Fruit fly (Drosophila melanogaster) whole organism, embryonic: Measurements from ENCODE around the gene CG12010.

Experiments
- Antp ChIP-seq: fragments of 200-800 bp; sonication (Bioruptor generic); optimal IDR thresholded peaks from 3 replicates; lab custom pipeline; 2016; ENCODE audit warnings: missing biosample characterization, missing genetic modification characterization
- CG10209 ChIP-seq: fragments of 200-800 bp; sonication (Bioruptor generic); optimal IDR thresholded peaks from 3 replicates; lab custom pipeline; 2017; ENCODE audit warnings: missing biosample characterization, mild to moderate bottlenecking, missing genetic modification characterization, missing genetic modification reagents
- CG10321 ChIP-seq: fragments of 200-800 bp; sonication (Bioruptor generic); IDR thresholded peaks from 2 replicates; pipeline ENCODE4 v1.3.6; 2022; ENCODE audit warnings: missing biosample characterization, missing genetic modification characterization
- CG10462 ChIP-seq: fragments of 200-800 bp; sonication (Bioruptor generic); optimal IDR thresholded peaks from 2 replicates; lab custom pipeline; 2016; ENCODE audit warnings: missing biosample characterization, missing genetic modification characterization
- CG16813 ChIP-seq: fragments of 200-800 bp; sonication (Bioruptor generic); IDR thresholded peaks from 3 replicates; pipeline ENCODE4 v1.3.6; 2022; ENCODE audit warnings: missing biosample characterization, missing genetic modification characterization; ENCODE audit not compliant: partially characterized antibody
- CG17361 ChIP-seq: fragments of 200-800 bp; sonication (Bioruptor generic); IDR thresholded peaks from 3 replicates; pipeline ENCODE4 v1.3.6; 2022; ENCODE audit warnings: missing biosample characterization, missing genetic modification characterization
- CG17829 ChIP-seq: fragments of 200-800 bp; optimal IDR thresholded peaks from 2 replicates; lab custom pipeline; 2019; ENCODE audit warnings: missing biosample characterization, mild to moderate bottlenecking, missing genetic modification characterization, moderate library complexity
- CG2129 ChIP-seq: fragments of 200-800 bp; sonication (Bioruptor generic); IDR thresholded peaks from 2 replicates; pipeline ENCODE4 v1.3.6; 2022; ENCODE audit warnings: missing biosample characterization, missing genetic modification characterization; ENCODE audit not compliant: partially characterized antibody
- CG3065 ChIP-seq: fragments of 200-800 bp; sonication (Bioruptor generic); optimal IDR thresholded peaks from 2 replicates; lab custom pipeline; 2016; ENCODE audit warnings: missing biosample characterization, missing genetic modification characterization
- CG31388 ChIP-seq: fragments of 200-800 bp; sonication (Bioruptor generic); optimal IDR thresholded peaks from 2 replicates; lab custom pipeline; 2016; ENCODE audit warnings: missing biosample characterization, missing genetic modification characterization
- CG31441 ChIP-seq: fragments of 200-800 bp; sonication (Bioruptor generic); IDR thresholded peaks from 2 replicates; pipeline ENCODE4 v1.3.6; 2022; ENCODE audit warnings: missing biosample characterization, missing genetic modification characterization
- Dbx ChIP-seq: fragments of 200-800 bp; sonication (Bioruptor generic); IDR thresholded peaks from 3 replicates; pipeline ENCODE4 v1.3.6; 2022; ENCODE audit warnings: missing biosample characterization, missing genetic modification characterization
- Deaf1 ChIP-seq: fragments of 200-800 bp; optimal IDR thresholded peaks from 3 replicates; lab custom pipeline; 2019; ENCODE audit warnings: missing biosample characterization, mild to moderate bottlenecking, missing genetic modification characterization, moderate library complexity
- Fer3 ChIP-seq: fragments of 200-800 bp; sonication (Bioruptor generic); optimal IDR thresholded peaks from 2 replicates; lab custom pipeline; 2018; ENCODE audit warnings: missing biosample characterization, mild to moderate bottlenecking, missing genetic modification characterization, moderate library complexity
- GATAe ChIP-seq: fragments of 200-800 bp; sonication (Bioruptor generic); conservative IDR thresholded peaks from 2 replicates; pipeline ENCODE4 v1.3.6; 2022; ENCODE audit warnings: missing biosample characterization, missing genetic modification characterization
- Hr3 ChIP-seq: fragments of 200-800 bp; sonication (Bioruptor generic); optimal IDR thresholded peaks from 3 replicates; lab custom pipeline; 2016; ENCODE audit warnings: missing biosample characterization, missing genetic modification characterization
- Hsf ChIP-seq: fragments of 200-800 bp; sonication (Bioruptor generic); optimal IDR thresholded peaks from 3 replicates; lab custom pipeline; 2016; ENCODE audit warnings: missing biosample characterization, missing genetic modification characterization
- Mad ChIP-seq: fragments of 200-800 bp; sonication (Bioruptor generic); optimal IDR thresholded peaks from 2 replicates; lab custom pipeline; 2016; ENCODE audit warnings: missing biosample characterization, missing genetic modification characterization
- Mrtf ChIP-seq: fragments of 200-800 bp; sonication (Bioruptor generic); IDR thresholded peaks from 3 replicates; pipeline ENCODE4 v1.3.6; 2022; ENCODE audit warnings: missing biosample characterization, missing genetic modification characterization
- Ptx1 ChIP-seq: fragments of 200-800 bp; sonication (Bioruptor generic); IDR thresholded peaks from 2 replicates; pipeline ENCODE4 v1.3.6; 2022; ENCODE audit warnings: missing biosample characterization, missing genetic modification characterization
- Ssrp ChIP-seq: fragments of 200-800 bp; sonication (Bioruptor generic); optimal IDR thresholded peaks from 2 replicates; lab custom pipeline; 2018; ENCODE audit warnings: missing biosample characterization, mild to moderate bottlenecking, missing genetic modification characterization, moderate library complexity
- ap ChIP-seq: fragments of 200-800 bp; sonication (Bioruptor generic); IDR thresholded peaks from 2 replicates; pipeline ENCODE4 v1.3.6; 2022; ENCODE audit warnings: missing biosample characterization, missing genetic modification characterization
- ara ChIP-seq: fragments of 200-800 bp; sonication (Bioruptor generic); IDR thresholded peaks from 2 replicates; pipeline ENCODE4 v1.3.6; 2022; ENCODE audit warnings: missing biosample characterization, missing genetic modification characterization
- ato ChIP-seq: fragments of 200-800 bp; sonication (Bioruptor generic); IDR thresholded peaks from 2 replicates; pipeline ENCODE4 v1.3.6; 2022; ENCODE audit warnings: missing biosample characterization, missing genetic modification characterization; ENCODE audit not compliant: partially characterized antibody
- chm ChIP-seq: fragments of 200-800 bp; sonication (Bioruptor generic); IDR thresholded peaks from 2 replicates; pipeline ENCODE4 v1.3.6; 2022; ENCODE audit warnings: missing biosample characterization, missing genetic modification characterization
- gfzf ChIP-seq: fragments of 200-800 bp; sonication (Bioruptor generic); optimal IDR thresholded peaks from 2 replicates; lab custom pipeline; 2016; ENCODE audit warnings: missing biosample characterization, mild to moderate bottlenecking, missing genetic modification characterization, moderate library complexity
- gsb ChIP-seq: fragments of 200-800 bp; sonication (Bioruptor generic); IDR thresholded peaks from 2 replicates; pipeline ENCODE4 v1.3.6; 2022; ENCODE audit warnings: missing biosample characterization, missing genetic modification characterization
- hb ChIP-seq: fragments of 200-800 bp; sonication (Bioruptor generic); IDR thresholded peaks from 3 replicates; pipeline ENCODE4 v1.3.6; 2022; ENCODE audit warnings: missing biosample characterization, missing genetic modification characterization; ENCODE audit not compliant: partially characterized antibody
- hbn ChIP-seq: fragments of 200-800 bp; sonication (Bioruptor generic); IDR thresholded peaks from 2 replicates; pipeline ENCODE4 v1.3.6; 2022; ENCODE audit warnings: missing biosample characterization, missing genetic modification characterization; ENCODE audit not compliant: partially characterized antibody
- her ChIP-seq: fragments of 200-800 bp; sonication (Bioruptor generic); optimal IDR thresholded peaks from 2 replicates; lab custom pipeline; 2016; ENCODE audit warnings: missing biosample characterization, missing genetic modification characterization
- ind ChIP-seq: fragments of 200-800 bp; sonication (Bioruptor generic); optimal IDR thresholded peaks from 3 replicates; lab custom pipeline; 2016; ENCODE audit warnings: missing biosample characterization, missing genetic modification characterization
- otp ChIP-seq: fragments of 200-800 bp; sonication (Bioruptor generic); IDR thresholded peaks from 3 replicates; pipeline ENCODE4, ENCODE4 v1.3.6; 2022; ENCODE audit warnings: missing biosample characterization, missing genetic modification characterization
- peb ChIP-seq: fragments of 200-800 bp; sonication (Bioruptor generic); IDR thresholded peaks from 2 replicates; pipeline ENCODE4 v1.3.6; 2022; ENCODE audit warnings: missing biosample characterization, missing genetic modification characterization
- prd ChIP-seq, 3 experiments: fragments of >200 bp in 2 of 3; fragments of 200-800 bp in 1 of 3; sonication (Bioruptor generic) in 1 of 3; optimal IDR thresholded peaks in 2 of 3; IDR thresholded peaks in 1 of 3; 2 replicates in 2 of 3; 3 replicates in 1 of 3; pipeline versions ENCODE4 v1.3.6 to Lab custom; 2017 to 2022; ENCODE audit warnings: missing biosample characterization in 1 of 3, missing genetic modification characterization in 1 of 3
- ro ChIP-seq: fragments of 200-800 bp; sonication (Bioruptor generic); IDR thresholded peaks from 2 replicates; pipeline ENCODE4 v1.3.6; 2022; ENCODE audit warnings: missing biosample characterization, missing genetic modification characterization
- sens ChIP-seq: fragments of 200-800 bp; sonication (Bioruptor generic); peaks from one replicate; lab custom pipeline; 2016; ENCODE audit warnings: missing biosample characterization, missing genetic modification characterization
- shn ChIP-seq: fragments of 200-800 bp; sonication (Bioruptor generic); optimal IDR thresholded peaks from 3 replicates; lab custom pipeline; 2016; ENCODE audit warnings: missing biosample characterization, missing genetic modification characterization
- sr ChIP-seq: fragments of 200-800 bp; sonication (Bioruptor generic); IDR thresholded peaks from 3 replicates; pipeline ENCODE4 v1.3.6; 2022; ENCODE audit warnings: missing biosample characterization, missing genetic modification characterization
- tup ChIP-seq: fragments of 200-800 bp; sonication (Bioruptor generic); optimal IDR thresholded peaks from 2 replicates; lab custom pipeline; 2016; ENCODE audit warnings: missing biosample characterization, mild to moderate bottlenecking, missing genetic modification characterization, moderate library complexity
- unc-4 ChIP-seq: fragments of 200-800 bp; sonication (Bioruptor generic); IDR thresholded peaks from 2 replicates; pipeline ENCODE4 v1.3.6; 2022; ENCODE audit warnings: missing biosample characterization, missing genetic modification characterization; ENCODE audit not compliant: partially characterized antibody
- yki ChIP-seq: fragments of >200 bp; optimal IDR thresholded peaks from 3 replicates; lab custom pipeline; 2018
- zen2 ChIP-seq: fragments of 200-800 bp; sonication (Bioruptor generic); IDR thresholded peaks from 3 replicates; pipeline ENCODE4 v1.3.6; 2022; ENCODE audit warnings: missing biosample characterization, missing genetic modification characterization; ENCODE audit not compliant: partially characterized antibody

CG12010 gene

dm6 chr3L:3400555-3401198, 26.6 kb downstream of the CG12010 start (continued):
- no peak for TF ChIP-seq unc-4 (GFP tag; lab: Robert Waterston, UW)
- no peak for TF ChIP-seq hbn (GFP tag; lab: Robert Waterston, UW)
- peak; percentile 16 for TF ChIP-seq CG17829 (tag; lab: Kevin White, UChicago)
- TF ChIP-seq ato = no peak
- TF ChIP-seq CG10209 (GFP tag; lab: Kevin White, UChicago) = no peak
- TF ChIP-seq Dbx (GFP tag; lab: Robert Waterston, UW) = 0 out of 3 replicates have a peak, but pooled peaks have one; percentile 41
- no peak for TF ChIP-seq gfzf
- no peak for TF ChIP-seq gsb (GFP tag; lab: Robert Waterston, UW)
- TF ChIP-seq Hr3 (GFP tag; lab: Kevin White, UChicago) = no peak
- TF ChIP-seq CG10321 (GFP tag; lab: Robert Waterston, UW) = no peak
- TF ChIP-seq CG17361 (GFP tag; lab: Robert Waterston, UW) = no peak
- no peak for TF ChIP-seq ind (GFP tag; lab: Kevin White, UChicago)
- no peak for TF ChIP-seq CG31388 (GFP tag; lab: Kevin White, UChicago)
- TF ChIP-seq her = no peak
- TF ChIP-seq CG10462 (GFP tag; lab: Kevin White, UChicago) = no peak
- no peak for TF ChIP-seq Ssrp (tag; lab: Kevin White, UChicago)
- no peak for TF ChIP-seq otp
- TF ChIP-seq CG31441 (GFP tag; lab: Robert Waterston, UW) = no peak
- TF ChIP-seq Deaf1 (tag; lab: Kevin White, UChicago) = peak; percentile 75
- no peak for TF ChIP-seq Fer3 (tag; lab: Kevin White, UChicago)
- no peak for TF ChIP-seq tup (GFP tag; lab: Kevin White, UChicago)
- no peak for TF ChIP-seq CG3065 (GFP tag; lab: Kevin White, UChicago)
- TF ChIP-seq ap (GFP tag; lab: Robert Waterston, UW) = no peak
- no peak for TF ChIP-seq GATAe (GFP tag; lab: Robert Waterston, UW)
- TF ChIP-seq ro (GFP tag; lab: Robert Waterston, UW) = no peak
- TF ChIP-seq Antp (GFP tag; lab: Kevin White, UChicago) = no peak
- TF ChIP-seq Hsf (GFP tag; lab: Kevin White, UChicago) = no peak
- no peak for TF ChIP-seq Mrtf
- no peak for TF ChIP-seq prd (optimal IDR thresholded peaks at IDR 0.05; lab: Kevin White, UChicago)
- TF ChIP-seq prd (GFP tag; IDR thresholded peaks at IDR 0.05; lab: Robert Waterston, UW) = no peak
- no peak for TF ChIP-seq sr (GFP tag; lab: Robert Waterston, UW)
- no peak for TF ChIP-seq ara (GFP tag; lab: Robert Waterston, UW)
- TF ChIP-seq yki (lab: Kevin White, UChicago) = no peak
- no peak for TF ChIP-seq peb (GFP tag; lab: Robert Waterston, UW)
- TF ChIP-seq shn = no peak
- peak; percentile 28; the same call in 1 of the 2 replicates for TF ChIP-seq chm (GFP tag; lab: Robert Waterston, UW)
- TF ChIP-seq Mad (GFP tag; lab: Kevin White, UChicago) = no peak
- TF ChIP-seq CG16813 = no peak
- no peak for TF ChIP-seq CG2129
- 0 out of 3 replicates have a peak, but pooled peaks have one; percentile 36 for TF ChIP-seq zen2 (GFP tag; lab: Robert Waterston, UW)
- no peak for TF ChIP-seq hb (GFP tag; lab: Robert Waterston, UW)

- peak; percentile 29 for TF ChIP-seq sens (GFP tag; lab: Kevin White, UChicago)
- TF ChIP-seq Ptx1 (GFP tag; lab: Robert Waterston, UW) = no peak
These were observed 31.5 kb downstream of the CG12010 start for dm6 chr3L:3405592-3405991.
